Fruit fly (Drosophila melanogaster): Measurements from ENCODE around the gene Or85f.

Gene Or85f

DNA sequence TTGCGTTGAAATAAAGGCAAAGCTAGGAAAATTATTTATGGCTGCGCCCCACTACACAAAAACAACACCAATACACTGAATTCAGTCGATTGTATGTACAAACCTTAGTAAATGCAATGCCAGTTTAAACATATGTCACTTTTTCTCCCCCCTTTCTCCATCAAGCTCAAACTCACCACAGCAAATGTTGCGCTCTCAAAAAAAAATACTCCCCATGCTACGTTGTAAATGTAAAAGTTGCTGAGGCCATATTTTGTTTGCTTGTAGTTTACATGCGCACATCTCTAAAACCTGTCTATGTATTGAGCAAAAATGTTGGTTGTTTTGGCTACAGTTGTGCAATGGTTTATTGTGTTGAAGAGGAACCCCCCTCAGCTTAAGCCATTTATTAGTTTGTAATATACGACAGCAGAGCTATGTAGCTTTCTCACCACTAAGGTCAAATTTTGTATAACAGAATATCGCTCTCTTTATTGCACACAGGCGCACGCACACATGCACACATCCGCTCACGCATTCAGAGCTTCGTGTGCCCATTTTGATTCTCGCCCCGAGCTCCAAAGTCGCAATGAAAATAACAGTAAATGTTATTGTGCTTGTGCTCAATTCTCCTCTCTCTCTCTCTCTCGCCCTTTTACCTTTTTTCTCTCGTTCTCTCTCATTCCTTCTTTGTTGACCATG lies 45.3 kb upstream of the Or85f start (continued):
- TF ChIP-seq CG2712 (tag; optimal IDR thresholded peaks at IDR 0.05), result no peak
- no peak for TF ChIP-seq CG12104 (GFP tag; optimal IDR thresholded peaks at IDR 0.05)
- no peak for TF ChIP-seq CG3163 (GFP tag; optimal IDR thresholded peaks at IDR 0.05)
- peak; percentile 94 for TF ChIP-seq CG11504 (tag; optimal IDR thresholded peaks at IDR 0.05)
- TF ChIP-seq nau (GFP tag; optimal IDR thresholded peaks at IDR 0.05), result no peak
- TF ChIP-seq CG16863 (GFP tag; optimal IDR thresholded peaks at IDR 0.05), result no peak
- TF ChIP-seq Dp (GFP tag; optimal IDR thresholded peaks at IDR 0.05), result no peak
- no peak for TF ChIP-seq HLH4C (GFP tag; IDR thresholded peaks at IDR 0.05; ENCODE audit: partially characterized antibody)
- no peak for TF ChIP-seq hb (GFP tag; IDR thresholded peaks at IDR 0.05; ENCODE audit: partially characterized antibody)
- no peak for TF ChIP-seq Mad (GFP tag; optimal IDR thresholded peaks at IDR 0.05)
- TF ChIP-seq Neu2 (GFP tag; optimal IDR thresholded peaks at IDR 0.05; ENCODE audit: borderline replicate concordance), result no peak
- no peak for TF ChIP-seq toy (GFP tag; IDR thresholded peaks at IDR 0.05)
- TF ChIP-seq sens (GFP tag), result peak; percentile 75
- peak; percentile 87 for TF ChIP-seq sug (tag; optimal IDR thresholded peaks at IDR 0.05)
- no peak for TF ChIP-seq sob (GFP tag; IDR thresholded peaks at IDR 0.05)
- TF ChIP-seq D19B (GFP tag; optimal IDR thresholded peaks at IDR 0.05), result no peak
- TF ChIP-seq Hr78 (GFP tag; optimal IDR thresholded peaks at IDR 0.05), result peak in 1 of 2 experiments; percentile 95
- TF ChIP-seq CG2116 (GFP tag; optimal IDR thresholded peaks at IDR 0.05), result no peak
- no peak for TF ChIP-seq Dref (GFP tag; IDR thresholded peaks at IDR 0.05)
- TF ChIP-seq sqz (GFP tag; optimal IDR thresholded peaks at IDR 0.05), result peak; percentile 85
- TF ChIP-seq dysf (GFP tag; IDR thresholded peaks at IDR 0.05), result no peak
- no peak for TF ChIP-seq oc (tag; optimal IDR thresholded peaks at IDR 0.05)
- TF ChIP-seq Vsx1 (GFP tag; optimal IDR thresholded peaks at IDR 0.05), result no peak
- peak; percentile 5 for TF ChIP-seq ab (GFP tag; optimal IDR thresholded peaks at IDR 0.05)
- no peak for TF ChIP-seq Atf3 (GFP tag; optimal IDR thresholded peaks at IDR 0.05)
- TF ChIP-seq CG1792 (GFP tag; optimal IDR thresholded peaks at IDR 0.05), result no peak
- no peak for TF ChIP-seq Rx (GFP tag; IDR thresholded peaks at IDR 0.05)
- peak; percentile 20 for TF ChIP-seq pros (GFP tag; optimal IDR thresholded peaks at IDR 0.05)
- TF ChIP-seq nerfin-1 (tag; optimal IDR thresholded peaks at IDR 0.05), result peak; percentile 51
- TF ChIP-seq ATbp (GFP tag; optimal IDR thresholded peaks at IDR 0.05), result peak; percentile 40
- TF ChIP-seq CG2875 (GFP tag; optimal IDR thresholded peaks at IDR 0.05), result no peak
- TF ChIP-seq CG15601 (tag; optimal IDR thresholded peaks at IDR 0.05), result peak; percentile 29
- TF ChIP-seq CG7745 (tag; optimal IDR thresholded peaks at IDR 0.05), result peak; percentile 3
- TF ChIP-seq Stat92E (GFP tag; optimal IDR thresholded peaks at IDR 0.05), result peak in 1 of 3 experiments; percentile 84
- no peak for TF ChIP-seq BtbVII (GFP tag; optimal IDR thresholded peaks at IDR 0.05)
- TF ChIP-seq CG13424 (tag; optimal IDR thresholded peaks at IDR 0.05), result no peak
- TF ChIP-seq kah (GFP tag; optimal IDR thresholded peaks at IDR 0.05), result no peak
- TF ChIP-seq da (GFP tag; optimal IDR thresholded peaks at IDR 0.05), result no peak
- TF ChIP-seq eve (GFP tag; optimal IDR thresholded peaks at IDR 0.05), result peak in 1 of 2 experiments; percentile 63
- TF ChIP-seq CG7839 (tag; optimal IDR thresholded peaks at IDR 0.05), result no peak
- no peak for TF ChIP-seq CG18599 (GFP tag; optimal IDR thresholded peaks at IDR 0.05)
- no peak for TF ChIP-seq CG10565 (GFP tag; optimal IDR thresholded peaks at IDR 0.05)
- no peak for TF ChIP-seq ase (GFP tag; IDR thresholded peaks at IDR 0.05)
- no peak for TF ChIP-seq CG1024 (GFP tag; IDR thresholded peaks at IDR 0.05)
- no peak for TF ChIP-seq nerfin-2 (GFP tag; IDR thresholded peaks at IDR 0.05; ENCODE audit: partially characterized antibody)
- no peak for TF ChIP-seq ems (GFP tag; optimal IDR thresholded peaks at IDR 0.05)
- TF ChIP-seq twi (tag; optimal IDR thresholded peaks at IDR 0.05), result peak; percentile 72
- no peak for TF ChIP-seq zfh1 (GFP tag; IDR thresholded peaks at IDR 0.05)
- TF ChIP-seq Antp (GFP tag; optimal IDR thresholded peaks at IDR 0.05), result no peak
